Fruit fly (Drosophila melanogaster): Measurements from ENCODE around the gene shep.

Gene shep

DNA sequence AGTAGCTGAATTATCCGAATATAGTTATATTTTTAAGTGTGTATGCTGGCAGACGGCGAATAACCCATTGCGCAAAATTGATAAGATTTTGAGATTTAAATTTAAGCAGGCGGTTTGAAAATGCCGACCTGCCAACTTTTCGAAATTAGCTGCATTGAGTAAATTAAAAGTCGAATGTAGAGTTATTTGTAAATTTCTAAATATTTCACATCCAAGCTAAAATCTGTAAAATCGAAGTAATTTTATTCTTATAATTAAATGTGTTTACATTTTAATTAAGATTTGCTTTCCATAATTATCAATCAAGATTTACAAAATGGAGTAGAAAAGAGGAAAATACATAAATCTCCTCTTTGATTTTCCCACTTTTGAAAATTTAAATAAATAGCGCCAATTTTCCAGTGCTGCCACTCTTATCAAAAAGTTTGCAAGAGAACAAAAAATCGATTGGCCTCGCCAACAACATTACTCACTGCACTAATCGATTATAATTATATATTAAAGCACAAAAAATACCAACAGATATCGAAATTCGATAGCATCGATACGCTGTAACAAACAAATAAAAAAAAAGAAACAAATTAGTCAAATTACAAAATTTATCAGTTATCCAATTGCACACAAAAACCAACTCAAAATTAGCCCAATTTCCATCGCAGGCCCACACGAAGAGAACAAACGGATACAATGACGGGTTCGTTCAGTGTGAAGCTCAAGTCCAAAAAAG is 143.9 kb downstream of the shep start, which contains the start of gene Yod1 (continued):
- TF ChIP-seq Lhr (GFP tag; optimal IDR thresholded peaks at IDR 0.05) = peak; percentile 51
- TF ChIP-seq CG10543 (GFP tag; optimal IDR thresholded peaks at IDR 0.05) = no peak
- TF ChIP-seq ab (GFP tag; optimal IDR thresholded peaks at IDR 0.05) = no peak
- TF ChIP-seq CG17568 (GFP tag; optimal IDR thresholded peaks at IDR 0.05) = no peak
- TF ChIP-seq so (GFP tag; IDR thresholded peaks at IDR 0.05) = no peak
- peak; percentile 17 for TF ChIP-seq Nf-YC (tag; optimal IDR thresholded peaks at IDR 0.05)
- TF ChIP-seq CG30431 (GFP tag; optimal IDR thresholded peaks at IDR 0.05) = no peak
- TF ChIP-seq zf30C (GFP tag; optimal IDR thresholded peaks at IDR 0.05) = no peak
- no peak for TF ChIP-seq pb (GFP tag; optimal IDR thresholded peaks at IDR 0.05)
- TF ChIP-seq Hey (tag; optimal IDR thresholded peaks at IDR 0.05) = no peak
- TF ChIP-seq grau (tag; optimal IDR thresholded peaks at IDR 0.05) = no peak
- TF ChIP-seq chm (GFP tag; IDR thresholded peaks at IDR 0.05) = no peak
- peak; percentile 77 for TF ChIP-seq sna (GFP tag; IDR thresholded peaks at IDR 0.05; ENCODE audit: partially characterized antibody)
- no peak for TF ChIP-seq CG6654 (GFP tag; optimal IDR thresholded peaks at IDR 0.05)
- TF ChIP-seq CG7556 (GFP tag; optimal IDR thresholded peaks at IDR 0.05) = no peak
- TF ChIP-seq CG10431 (GFP tag; optimal IDR thresholded peaks at IDR 0.05) = no peak
- TF ChIP-seq Hand (GFP tag; optimal IDR thresholded peaks at IDR 0.05) = no peak
- no peak for TF ChIP-seq NfI (GFP tag; optimal IDR thresholded peaks at IDR 0.05)
- no peak for TF ChIP-seq CG7987 (GFP tag; optimal IDR thresholded peaks at IDR 0.05)
- TF ChIP-seq CG8089 (GFP tag; optimal IDR thresholded peaks at IDR 0.05) = no peak
- no peak for TF ChIP-seq Mad (GFP tag; optimal IDR thresholded peaks at IDR 0.05)
- TF ChIP-seq Chrac-16 (GFP tag; optimal IDR thresholded peaks at IDR 0.05) = no peak
- TF ChIP-seq CG17612 (GFP tag; IDR thresholded peaks at IDR 0.05) = no peak
- TF ChIP-seq Abd-B (GFP tag; optimal IDR thresholded peaks at IDR 0.05) = no peak
- TF ChIP-seq Eip74EF (GFP tag; optimal IDR thresholded peaks at IDR 0.05) = no peak
- no peak for TF ChIP-seq Sin3A (optimal IDR thresholded peaks at IDR 0.05)
- TF ChIP-seq CG10274 (GFP tag; optimal IDR thresholded peaks at IDR 0.05) = no peak
- peak; percentile 13; the same call in 1 of the 2 replicates for TF ChIP-seq CG32772 (GFP tag; IDR thresholded peaks at IDR 0.05)
- TF ChIP-seq CG12942 (GFP tag; optimal IDR thresholded peaks at IDR 0.05) = no peak
- TF ChIP-seq CG15601 (tag; optimal IDR thresholded peaks at IDR 0.05) = peak; percentile 47
- TF ChIP-seq CG9797 (GFP tag; optimal IDR thresholded peaks at IDR 0.05) = peak; percentile 30
- no peak for TF ChIP-seq ewg (GFP tag; optimal IDR thresholded peaks at IDR 0.05)
- peak; percentile 62 for TF ChIP-seq kay (GFP tag; optimal IDR thresholded peaks at IDR 0.05)
- no peak for TF ChIP-seq wek (GFP tag; optimal IDR thresholded peaks at IDR 0.05)
- no peak for TF ChIP-seq zfh2 (GFP tag; optimal IDR thresholded peaks at IDR 0.05)
- TF ChIP-seq tna (GFP tag; IDR thresholded peaks at IDR 0.05; ENCODE audit: partially characterized antibody) = peak; percentile 70
- TF ChIP-seq NFAT (GFP tag; IDR thresholded peaks at IDR 0.05) = no peak
- peak; percentile 47 for TF ChIP-seq Sry-δ (GFP tag; optimal IDR thresholded peaks at IDR 0.05)
- no peak for TF ChIP-seq ase (GFP tag; IDR thresholded peaks at IDR 0.05)
- no peak for TF ChIP-seq CG18619 (GFP tag; optimal IDR thresholded peaks at IDR 0.05)
- no peak for TF ChIP-seq luna (GFP tag; optimal IDR thresholded peaks at IDR 0.05)
- TF ChIP-seq CG8765 (GFP tag; IDR thresholded peaks at IDR 0.05) = no peak
- peak; percentile 69; the same call in 1 of the 2 replicates for TF ChIP-seq nerfin-2 (GFP tag; IDR thresholded peaks at IDR 0.05; ENCODE audit: partially characterized antibody)
- no peak for TF ChIP-seq unpg (GFP tag; optimal IDR thresholded peaks at IDR 0.05)
- TF ChIP-seq Nf-YA (GFP tag; IDR thresholded peaks at IDR 0.05) = no peak
- TF ChIP-seq tll (GFP tag; optimal IDR thresholded peaks at IDR 0.05) = no peak
- peak; percentile 63 for TF ChIP-seq CTCF (GFP tag; optimal IDR thresholded peaks at IDR 0.05)
- TF ChIP-seq jigr1 (GFP tag; IDR thresholded peaks at IDR 0.05) = no peak
- TF ChIP-seq lola (GFP tag; optimal IDR thresholded peaks at IDR 0.05) = no peak
- TF ChIP-seq CG2202 (tag; optimal IDR thresholded peaks at IDR 0.05) = no peak

Data from whole organism, embryonic.